Worm (Caenorhabditis elegans) whole organism, dauer: ENCODE results near the gene R11E3.2.

ENCODE experiments used
- unc-62 ChIP-seq: sonication (generic microtip); optimal IDR thresholded peaks from 2 replicates; lab custom pipeline; 2017; ENCODE audit warnings: missing biosample characterization, missing genetic modification reagents, missing genetic modification characterization

The R11E3.2 gene

DNA sequence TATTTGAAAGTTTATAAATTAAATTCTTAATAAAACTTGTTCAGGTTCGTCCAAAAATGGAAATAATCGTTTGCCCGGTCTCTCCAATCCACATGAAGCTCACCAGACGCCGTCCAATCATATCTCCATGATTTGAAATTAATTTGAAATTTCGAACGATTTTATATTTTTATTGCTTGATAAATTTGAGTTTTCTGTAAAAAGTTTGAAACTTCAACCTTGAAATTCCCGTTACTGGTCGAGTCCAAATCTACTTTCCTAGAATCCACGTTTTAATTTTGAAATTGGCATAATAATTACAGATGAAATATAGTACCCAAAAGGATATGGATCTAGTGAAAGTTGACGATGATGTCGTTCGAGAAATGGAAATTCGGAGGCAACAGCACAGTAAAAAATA, 7.5 kb upstream of the R11E3.2 start, which contains the start of gene npp-26:
Gene npp-26 (plus strand): TSS at position 301 of the 400 bp plus-strand sequence.
- no peak for TF ChIP-seq unc-62 (GFP tag; lab: Kevin White, UChicago)

DNA sequence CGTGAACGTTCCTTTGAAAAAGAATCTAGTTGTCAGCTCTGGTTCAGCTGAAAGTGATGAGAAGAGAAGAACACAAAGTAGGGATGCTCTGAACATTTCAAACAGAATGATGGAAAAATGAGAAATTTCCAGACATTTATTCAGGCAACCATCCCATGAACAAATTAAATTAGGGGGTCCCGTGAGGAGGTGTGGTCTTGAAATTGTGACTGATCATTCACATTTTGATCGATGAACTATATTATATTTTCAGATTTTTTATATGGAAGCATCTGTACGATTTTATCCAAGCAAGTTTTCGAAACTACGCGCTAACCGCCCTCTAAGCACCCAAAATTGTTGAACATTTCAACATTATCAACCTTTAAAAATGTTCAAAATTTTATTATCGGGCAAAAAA, 4.1 kb downstream of the R11E3.2 start, which contains the start of gene R11E3.19:
Gene R11E3.19 (minus strand): TSS at position 101 of the 400 bp plus-strand sequence.
- no peak for TF ChIP-seq unc-62 (GFP tag; lab: Kevin White, UChicago)

- TF ChIP-seq unc-62 (GFP tag; lab: Kevin White, UChicago) = no peak
These were observed 4.6 kb downstream of the R11E3.2 start for ce11 chrIV:4776501-4776900.

ce11 chrIV:4780129-4780528, 8.2 kb downstream of the R11E3.2 start, which contains the start of gene set-15:
Gene set-15 (minus strand): TSS chrIV:4780229.
- TF ChIP-seq unc-62 (GFP tag; lab: Kevin White, UChicago) = no peak

DNA sequence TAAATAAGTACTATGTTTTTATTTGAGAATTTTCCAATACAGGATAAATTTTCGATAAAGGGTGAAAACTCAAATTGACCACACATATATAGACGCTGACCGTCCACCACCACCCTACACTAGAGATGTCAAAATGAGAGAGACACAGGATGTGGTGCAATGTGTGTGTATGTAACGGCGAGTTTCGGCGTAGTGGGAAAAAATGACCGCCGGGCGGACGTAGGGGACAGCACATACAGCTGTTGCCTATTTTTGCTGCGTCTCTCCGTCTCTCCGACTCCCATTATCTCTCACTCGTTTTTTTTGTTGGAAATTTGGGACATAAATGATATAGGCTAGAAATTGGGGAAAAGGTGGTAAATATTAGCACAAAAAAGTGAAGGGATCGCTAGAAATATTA, 9.2 kb downstream of the R11E3.2 start:
- no peak for TF ChIP-seq unc-62 (GFP tag; lab: Kevin White, UChicago)

- TF ChIP-seq unc-62 (GFP tag; lab: Kevin White, UChicago) = no peak
These were observed 16.4 kb downstream of the R11E3.2 start, which contains the start of gene nhr-104 for ce11 chrIV:4788332-4788731. Gene nhr-104 (minus strand): TSS chrIV:4788692.

DNA sequence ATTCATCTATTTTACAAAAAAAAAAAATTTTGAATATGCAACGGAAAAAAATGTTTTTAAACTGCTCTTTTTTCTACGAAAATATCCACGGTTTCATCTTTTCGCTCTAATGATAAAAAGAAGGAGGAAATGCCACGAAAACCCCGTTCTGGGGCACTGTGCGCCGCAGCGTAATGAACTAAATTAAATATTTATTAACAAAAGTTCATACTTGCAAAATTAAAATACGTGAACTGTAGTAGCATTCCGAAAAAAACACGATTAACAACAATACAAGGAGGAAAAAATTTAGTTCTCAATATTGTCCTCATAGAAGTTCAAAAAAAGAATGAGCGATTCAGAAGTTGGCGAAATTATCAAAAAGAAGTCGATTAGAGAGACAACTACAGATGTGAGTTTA, 17.6 kb downstream of the R11E3.2 start, which contains the start of gene R11E3.1:
Gene R11E3.1 (plus strand): TSS at position 301 of the 400 bp plus-strand sequence.
- TF ChIP-seq unc-62 (GFP tag; lab: Kevin White, UChicago) = no peak

- no peak for TF ChIP-seq unc-62 (GFP tag; lab: Kevin White, UChicago)
These were observed 23.2 kb downstream of the R11E3.2 start for ce11 chrIV:4795111-4795510.

DNA sequence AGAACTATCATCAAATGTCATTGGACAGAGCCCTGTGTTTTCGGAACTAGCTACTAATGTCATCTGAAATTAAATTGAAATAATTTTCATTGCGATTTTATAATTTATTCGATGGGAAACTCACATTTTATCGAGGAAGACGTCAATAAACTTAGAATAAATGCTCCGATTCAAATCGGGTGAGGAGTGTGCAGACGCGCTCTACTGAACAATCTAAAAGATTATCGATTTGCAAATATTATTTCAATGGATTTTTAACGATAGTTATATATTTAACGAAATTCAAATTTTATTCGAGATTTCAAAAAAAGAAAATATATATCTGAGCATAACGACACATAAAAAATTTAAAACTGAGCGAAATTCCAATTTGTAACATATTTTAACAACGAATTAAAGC, 27.2 kb downstream of the R11E3.2 start, which contains the start of gene eor-1:
Gene eor-1 (minus strand): TSS at position 65 of the 400 bp plus-strand sequence.
- TF ChIP-seq unc-62 (GFP tag; lab: Kevin White, UChicago) = no peak

DNA sequence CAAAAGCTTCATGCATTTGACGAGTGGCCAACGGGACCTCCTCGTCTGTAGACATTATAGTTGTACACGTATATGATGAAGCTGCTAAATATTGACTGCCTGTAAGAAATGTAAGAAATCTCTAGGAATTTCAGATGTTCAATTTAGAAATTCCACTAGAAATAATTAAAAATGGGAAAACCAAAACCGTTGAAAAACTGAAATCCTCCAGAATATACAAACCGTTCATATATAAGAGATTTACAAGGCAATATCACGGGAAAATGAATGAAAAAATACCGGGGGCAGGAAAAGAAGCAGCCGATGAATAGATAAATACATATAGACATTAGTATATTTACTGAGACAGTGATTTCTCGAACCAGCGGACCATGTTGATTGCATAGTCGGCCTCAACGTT, 30.6 kb downstream of the R11E3.2 start, which contains the start of gene dpf-7:
Gene dpf-7 (minus strand): TSS at position 101 of the 400 bp plus-strand sequence.
- no peak for TF ChIP-seq unc-62 (GFP tag; lab: Kevin White, UChicago)

ce11 chrIV:4806486-4806885, 34.6 kb downstream of the R11E3.2 start, which contains the start of gene dpf-5:
Gene dpf-5 (minus strand): TSS chrIV:4806586.
- no peak for TF ChIP-seq unc-62 (GFP tag; lab: Kevin White, UChicago)

DNA sequence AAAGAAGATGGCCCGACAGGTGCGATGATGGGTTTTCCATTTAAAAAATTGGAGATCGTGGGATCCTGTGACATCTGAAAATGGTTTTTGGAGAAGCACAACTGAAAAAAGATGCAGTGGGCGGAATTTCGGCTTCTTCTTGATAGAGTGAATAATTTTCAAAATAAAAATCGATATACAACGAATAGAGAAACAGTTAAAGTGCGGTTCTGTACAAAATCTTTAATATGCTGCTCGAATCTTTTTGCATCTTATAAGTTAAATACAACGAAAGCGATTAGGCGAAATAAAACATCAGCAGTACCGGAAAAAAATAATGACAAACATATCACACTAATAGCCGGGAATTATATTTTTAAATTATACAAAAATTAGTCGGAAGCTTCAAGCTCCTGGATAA, 35.3 kb downstream of the R11E3.2 start, which contains the start of gene H06H21.11:
Gene H06H21.11 (minus strand): TSS at position 101 of the 400 bp plus-strand sequence.
- no peak for TF ChIP-seq unc-62 (GFP tag; lab: Kevin White, UChicago)

DNA sequence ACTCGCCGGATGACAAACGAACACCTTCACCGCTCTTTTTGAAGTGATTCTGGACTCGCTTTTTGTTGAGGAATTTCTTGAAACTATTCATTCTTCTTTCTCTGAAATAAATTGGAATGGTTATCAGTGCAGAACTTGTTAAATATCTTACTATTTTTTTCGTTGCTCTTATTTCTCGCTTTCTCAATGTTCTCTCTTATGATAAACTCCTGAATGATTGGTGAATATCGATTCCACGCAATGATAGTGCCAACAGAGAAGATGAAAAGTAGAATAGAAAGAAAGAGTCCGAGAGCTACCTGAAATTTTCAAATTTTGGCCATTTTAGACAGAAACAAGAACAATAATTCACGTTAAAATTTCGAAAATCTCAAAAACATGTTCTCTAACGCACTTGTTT, 37.5 kb downstream of the R11E3.2 start, which contains the start of gene ubxn-6:
Gene ubxn-6 (minus strand): TSS at position 101 of the 400 bp plus-strand sequence.
- no peak for TF ChIP-seq unc-62 (GFP tag; lab: Kevin White, UChicago)

DNA sequence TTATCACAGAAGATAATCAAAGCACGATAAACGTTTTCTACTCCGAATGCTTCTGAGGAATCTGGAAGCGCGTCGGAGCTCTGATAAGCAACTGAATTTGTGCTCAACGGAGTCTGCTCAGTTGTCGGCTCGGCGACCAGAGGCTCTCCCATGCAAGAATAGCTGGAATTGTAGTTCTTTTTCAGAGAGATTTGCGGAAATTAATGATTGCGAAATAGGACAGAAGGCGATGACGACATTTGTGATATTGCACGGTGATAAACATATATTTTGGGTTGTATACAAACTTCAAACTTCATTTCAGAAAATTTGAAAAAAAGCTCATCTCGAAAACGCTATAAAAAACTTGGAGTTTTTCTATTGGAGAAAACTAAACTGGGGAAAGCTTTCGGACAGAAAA, 37.9 kb downstream of the R11E3.2 start, which contains the start of gene H06H21.37:
Gene H06H21.37 (minus strand): TSS at position 162 of the 400 bp plus-strand sequence.
- no peak for TF ChIP-seq unc-62 (GFP tag; lab: Kevin White, UChicago)

DNA sequence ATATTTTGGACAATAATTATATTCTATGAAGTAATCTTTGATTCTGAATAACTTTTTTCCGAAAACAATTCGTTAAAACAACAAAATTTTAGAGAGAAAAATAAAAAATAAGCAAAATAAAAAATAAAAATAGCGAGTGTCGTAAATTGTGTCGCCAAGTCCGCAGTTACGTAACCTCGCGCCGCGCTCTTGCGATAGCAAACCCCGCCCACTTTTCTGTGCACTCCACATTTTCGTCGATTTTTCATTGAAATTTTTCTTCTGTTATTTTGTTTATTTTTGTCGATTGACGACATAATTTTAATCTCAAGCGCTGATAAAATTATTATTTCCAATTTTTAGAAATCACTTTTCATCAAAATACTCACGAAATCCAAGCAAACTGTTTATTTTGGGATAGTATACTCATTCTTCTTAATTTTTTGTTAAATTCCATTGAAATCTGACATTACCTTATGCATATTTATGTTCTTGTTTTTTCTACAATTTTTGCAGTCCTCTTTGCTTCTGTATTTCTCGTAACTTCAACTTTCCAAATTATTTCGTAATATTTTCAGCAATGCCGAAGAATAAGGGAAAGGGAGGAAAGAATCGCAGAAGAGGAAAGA, 38.6 kb downstream of the R11E3.2 start, which contains the start of gene eif-1.A:
Gene eif-1.A (plus strand): TSS at position 558 of the 608 bp plus-strand sequence.
- TF ChIP-seq unc-62 (GFP tag; lab: Kevin White, UChicago) = no peak

DNA sequence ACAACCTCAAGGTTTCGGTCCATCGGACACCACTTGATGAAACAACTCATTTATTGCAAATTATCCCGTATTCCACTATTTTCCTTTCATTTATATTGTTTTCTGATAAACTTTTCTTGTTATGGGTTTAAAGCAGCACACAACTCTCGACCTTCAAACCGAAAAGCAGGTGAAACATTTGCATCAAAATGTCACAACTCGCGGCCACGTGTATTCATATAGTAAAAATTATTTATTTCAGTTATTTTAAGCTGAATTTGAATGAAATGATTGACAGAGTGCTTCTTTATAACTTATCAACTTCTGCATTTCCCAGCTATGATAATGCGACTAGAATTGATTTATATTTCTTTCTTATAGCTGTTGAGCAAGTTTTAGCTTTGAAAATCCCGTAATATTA, 40.0 kb downstream of the R11E3.2 start, which contains the start of gene srw-95:
Gene srw-95 (plus strand): TSS at position 213 of the 400 bp plus-strand sequence.
- TF ChIP-seq unc-62 (GFP tag; lab: Kevin White, UChicago) = no peak
